Worm (Caenorhabditis elegans) whole organism, mixed stage, embryonic: ENCODE data around the gene F44D12.16.

Experiments
- M03D4.4 ChIP-seq: sonication (generic microtip); optimal IDR thresholded peaks from 2 replicates; lab custom pipeline; 2017; ENCODE audit warnings: mild to moderate bottlenecking, missing genetic modification characterization, missing compliant biosample characterization
- blmp-1 ChIP-seq: fragments of 150-350 bp; optimal IDR thresholded peaks from 2 replicates; lab custom pipeline; 2014; ENCODE audit warnings: missing biosample characterization, missing genetic modification characterization
- ceh-43 ChIP-seq: fragments of 200-800 bp; sonication (Bioruptor generic); optimal IDR thresholded peaks from 2 replicates; lab custom pipeline; 2018; ENCODE audit warnings: mild to moderate bottlenecking, missing genetic modification characterization, moderate library complexity, missing compliant biosample characterization
- elt-1 ChIP-seq: sonication (generic microtip); optimal IDR thresholded peaks from 2 replicates; lab custom pipeline; 2017; ENCODE audit warnings: missing genetic modification characterization, mild to moderate bottlenecking, missing compliant biosample characterization, antibody characterized with exemption, moderate library complexity, borderline replicate concordance; ENCODE audit not compliant: insufficient read depth
- elt-3 ChIP-seq: fragments of 150-350 bp; optimal IDR thresholded peaks from 2 replicates; lab custom pipeline; 2014; ENCODE audit warnings: missing biosample characterization, missing genetic modification characterization
- lin-13 ChIP-seq: fragments of 150-350 bp; optimal IDR thresholded peaks from 2 replicates; lab custom pipeline; 2014; ENCODE audit warnings: missing biosample characterization, missing genetic modification characterization
- mab-5 ChIP-seq: fragments of 150-350 bp; optimal IDR thresholded peaks from 2 replicates; lab custom pipeline; 2014; ENCODE audit warnings: missing biosample characterization, missing genetic modification characterization
- mls-2 ChIP-seq: sonication (generic microtip); optimal IDR thresholded peaks from 2 replicates; lab custom pipeline; 2016; ENCODE audit warnings: mild to moderate bottlenecking, missing genetic modification characterization, moderate library complexity, missing compliant biosample characterization
- nhr-28 ChIP-seq: fragments of 150-350 bp; optimal IDR thresholded peaks from 2 replicates; lab custom pipeline; 2014; ENCODE audit warnings: missing biosample characterization, missing genetic modification characterization
- nhr-76 ChIP-seq: sonication (generic microtip); optimal IDR thresholded peaks from 2 replicates; lab custom pipeline; 2017; ENCODE audit warnings: missing biosample characterization, missing genetic modification characterization
- pha-4 ChIP-seq: fragments of 150-350 bp; optimal IDR thresholded peaks from 2 replicates; lab custom pipeline; 2018; ENCODE audit warnings: missing biosample characterization, missing genetic modification reagents, missing genetic modification characterization
- unc-62 ChIP-seq: fragments of 150-350 bp; optimal IDR thresholded peaks from 2 replicates; lab custom pipeline; 2014; ENCODE audit warnings: missing biosample characterization, missing genetic modification reagents, missing genetic modification characterization

- TF ChIP-seq elt-1 (tag; lab: Kevin White, UChicago) (no peak), M03D4.4 (no peak), elt-3 (tag; lab: Kevin White, UChicago) (no peak), unc-62 (GFP tag; lab: Kevin White, UChicago) (no peak), blmp-1 (tag; lab: Kevin White, UChicago) (no peak), lin-13 (tag; lab: Kevin White, UChicago) (no peak), nhr-28 (tag; lab: Kevin White, UChicago) (no peak), nhr-76 (tag; lab: Kevin White, UChicago) (no peak), pha-4 (no peak), mab-5 (tag; lab: Kevin White, UChicago) (no peak), mls-2 (tag; lab: Kevin White, UChicago) (no peak), ceh-43 (GFP tag; lab: Kevin White, UChicago) (no peak)
These were observed 2.8 kb upstream of the F44D12.16 start for ce11 chrIV:10026129-10026528.
